Worm (Caenorhabditis elegans) whole organism, early embryonic: ENCODE data around the gene tofu-1.
"Not testable (repeated sequence)": the region's sequence is repeated elsewhere in the genome, so short reads cannot be mapped to it uniquely, and the experiment has no call there.

Source experiments
- B0310.2 ChIP-seq: sonication (generic microtip); optimal IDR thresholded peaks from 2 replicates; lab custom pipeline; 2016; ENCODE audit warnings: mild to moderate bottlenecking, missing genetic modification characterization, missing compliant biosample characterization
- F13C5.2 ChIP-seq: sonication (generic microtip); optimal IDR thresholded peaks from 2 replicates; lab custom pipeline; 2017; ENCODE audit warnings: mild to moderate bottlenecking, missing genetic modification characterization, inconsistent platforms, missing compliant biosample characterization
- aly-1 ChIP-seq: sonication (generic microtip); optimal IDR thresholded peaks from 2 replicates; lab custom pipeline; 2016; ENCODE audit warnings: missing genetic modification characterization, missing compliant biosample characterization
- ama-1 ChIP-seq: fragments of 150-350 bp; optimal IDR thresholded peaks from 2 replicates; lab custom pipeline; 2014
- ceh-13 ChIP-seq: fragments of 200-800 bp; sonication (Bioruptor generic); optimal IDR thresholded peaks from 2 replicates; lab custom pipeline; 2018; ENCODE audit warnings: mild to moderate bottlenecking, missing genetic modification characterization, missing compliant biosample characterization
- ceh-36 ChIP-seq: sonication (generic microtip); optimal IDR thresholded peaks from 2 replicates; lab custom pipeline; 2016; ENCODE audit warnings: missing genetic modification characterization, inconsistent platforms, missing compliant biosample characterization
- ets-7 ChIP-seq: sonication (generic microtip); optimal IDR thresholded peaks from 2 replicates; lab custom pipeline; 2016; ENCODE audit warnings: missing genotype, missing genetic modification characterization, missing compliant biosample characterization
- flt-1 ChIP-seq: fragments of 200-800 bp; sonication (Bioruptor generic); IDR thresholded peaks from 2 replicates; pipeline ENCODE4 v1.3.6; 2022; ENCODE audit warnings: missing genetic modification characterization, missing compliant biosample characterization
- hmbx-1 ChIP-seq: sonication (generic microtip); optimal IDR thresholded peaks from 2 replicates; lab custom pipeline; 2016; ENCODE audit warnings: mild to moderate bottlenecking, missing genetic modification characterization, missing compliant biosample characterization
- hmg-4 ChIP-seq: fragments of 200-800 bp; sonication (Bioruptor generic); optimal IDR thresholded peaks from 2 replicates; lab custom pipeline; 2018; ENCODE audit warnings: mild to moderate bottlenecking, missing genetic modification characterization, missing compliant biosample characterization
- hnd-1 ChIP-seq: sonication (generic microtip); optimal IDR thresholded peaks from 2 replicates; lab custom pipeline; 2016; ENCODE audit warnings: missing genetic modification characterization, missing compliant biosample characterization
- pes-1 ChIP-seq: fragments of 200-800 bp; sonication (Bioruptor generic); IDR thresholded peaks from 2 replicates; pipeline ENCODE4 v1.3.6; 2022; ENCODE audit warnings: missing genetic modification reagents, missing genetic modification characterization, missing compliant biosample characterization
- scrt-1 ChIP-seq: fragments of 200-800 bp; sonication (Bioruptor generic); IDR thresholded peaks from 2 replicates; pipeline ENCODE4 v1.3.6; 2022; ENCODE audit warnings: missing genetic modification characterization, missing compliant biosample characterization
- sea-1 ChIP-seq: fragments of 200-800 bp; sonication (Bioruptor generic); conservative IDR thresholded peaks from 2 replicates; pipeline ENCODE4 v1.3.6; 2022; ENCODE audit warnings: missing genetic modification characterization, missing compliant biosample characterization
- tbx-11 ChIP-seq: fragments of 200-800 bp; sonication (Bioruptor generic); IDR thresholded peaks from 2 replicates; pipeline ENCODE4 v1.3.6; 2022; ENCODE audit warnings: missing genetic modification characterization, missing compliant biosample characterization
- tbx-37 ChIP-seq: fragments of 200-800 bp; sonication (Bioruptor generic); conservative IDR thresholded peaks from 2 replicates; pipeline ENCODE4 v1.3.6; 2022; ENCODE audit warnings: missing genetic modification reagents, missing genetic modification characterization, missing compliant biosample characterization
- tra-4 ChIP-seq: sonication (generic microtip); optimal IDR thresholded peaks from 2 replicates; lab custom pipeline; 2017; ENCODE audit warnings: missing genetic modification characterization, missing compliant biosample characterization

The tofu-1 gene

ce11 chrV:9987688-9988087 is 6.7 kb downstream of the tofu-1 start, which contains the start of gene C27H6.8:
TSS of gene C27H6.8 (minus strand) at chrV:9987788.
- TF ChIP-seq hnd-1 (tag; lab: Kevin White, UChicago), result no peak
- no peak for TF ChIP-seq aly-1 (tag; lab: Kevin White, UChicago)
- no peak for TF ChIP-seq sea-1 (GFP tag; lab: Robert Waterston, UW)
- TF ChIP-seq pes-1 (GFP tag; lab: Robert Waterston, UW), result no peak
- TF ChIP-seq ceh-36 (tag; lab: Kevin White, UChicago), result no peak
- TF ChIP-seq B0310.2 (tag; lab: Kevin White, UChicago), result no peak
- no peak for TF ChIP-seq flt-1

ce11 chrV:9991610-9992009 is 10.7 kb downstream of the tofu-1 start, which contains the start of the genes rde-1 and trpp-6:
TSS of gene rde-1 (minus strand) at chrV:9991642.
TSS of gene trpp-6 (plus strand) at chrV:9991895.
- TF ChIP-seq aly-1 (tag; lab: Kevin White, UChicago) (no peak), hnd-1 (tag; lab: Kevin White, UChicago) (no peak), tbx-37 (GFP tag; lab: Robert Waterston, UW) (no peak), scrt-1 (GFP tag; lab: Robert Waterston, UW) (no peak), ceh-13 (GFP tag; lab: Kevin White, UChicago) (no peak), ama-1 (no peak), ceh-36 (tag; lab: Kevin White, UChicago) (no peak), sea-1 (GFP tag; lab: Robert Waterston, UW) (no peak), ets-7 (tag; lab: Kevin White, UChicago) (no peak), F13C5.2 (tag; lab: Kevin White, UChicago) (no peak), tbx-11 (GFP tag; lab: Robert Waterston, UW) (no peak), hmbx-1 (tag; lab: Kevin White, UChicago) (no peak), tra-4 (tag; lab: Kevin White, UChicago) (no peak)

ce11 chrV:9995791-9996190 is 14.8 kb downstream of the tofu-1 start, which contains the start of gene K08H10.6:
TSS of gene K08H10.6 (minus strand) at chrV:9995891.
- TF ChIP-seq tbx-37 (GFP tag; lab: Robert Waterston, UW), result no peak
- TF ChIP-seq F13C5.2 (tag; lab: Kevin White, UChicago), result no peak
- TF ChIP-seq scrt-1 (GFP tag; lab: Robert Waterston, UW), result no peak
- no peak for TF ChIP-seq ceh-36 (tag; lab: Kevin White, UChicago)
- no peak for TF ChIP-seq ama-1
- no peak for TF ChIP-seq B0310.2 (tag; lab: Kevin White, UChicago)
- no peak for TF ChIP-seq tra-4 (tag; lab: Kevin White, UChicago)
- no peak for TF ChIP-seq hmbx-1 (tag; lab: Kevin White, UChicago)

ce11 chrV:10000760-10001159 is 19.8 kb downstream of the tofu-1 start, which contains the start of gene K08H10.10:
TSS of gene K08H10.10 (plus strand) at chrV:10001060.
- TF ChIP-seq hmbx-1 (tag; lab: Kevin White, UChicago), result no peak
- TF ChIP-seq tbx-37 (GFP tag; lab: Robert Waterston, UW), result no peak
- no peak for TF ChIP-seq aly-1 (tag; lab: Kevin White, UChicago)
- TF ChIP-seq tra-4 (tag; lab: Kevin White, UChicago), result no peak

- TF ChIP-seq F13C5.2 (tag; lab: Kevin White, UChicago) (no peak), ets-7 (tag; lab: Kevin White, UChicago) (no peak), tra-4 (tag; lab: Kevin White, UChicago) (no peak), hmg-4 (GFP tag; lab: Kevin White, UChicago) (no peak), tbx-37 (GFP tag; lab: Robert Waterston, UW) (no peak), flt-1 (no peak), hmbx-1 (tag; lab: Kevin White, UChicago) (no peak), ceh-36 (tag; lab: Kevin White, UChicago) (no peak), ama-1 (no peak), aly-1 (tag; lab: Kevin White, UChicago) (no peak), B0310.2 (tag; lab: Kevin White, UChicago) (no peak), hnd-1 (tag; lab: Kevin White, UChicago) (no peak), sea-1 (GFP tag; lab: Robert Waterston, UW) (no peak), tbx-11 (GFP tag; lab: Robert Waterston, UW) (no peak)
These were observed 21.8 kb downstream of the tofu-1 start for ce11 chrV:10002720-10003119.

ce11 chrV:10003315-10003969 is 22.5 kb downstream of the tofu-1 start:
- TF ChIP-seq tbx-37 (GFP tag; lab: Robert Waterston, UW) (no peak), ets-7 (tag; lab: Kevin White, UChicago) (no peak)

ce11 chrV:10004048-10004761 is 23.3 kb downstream of the tofu-1 start, which contains the start of gene uda-1:
TSS of gene uda-1 (plus strand) at chrV:10004755.
- TF ChIP-seq scrt-1 (GFP tag; lab: Robert Waterston, UW); ceh-13 (GFP tag; lab: Kevin White, UChicago); ama-1: not testable (repeated sequence)
